Fruit fly (Drosophila melanogaster) whole organism, pupa: ENCODE results near the gene Stim.

ENCODE experiments used
- CG10348 ChIP-seq: fragments of 200-800 bp; sonication (Bioruptor generic); IDR thresholded peaks from 2 replicates; pipeline ENCODE4 v1.3.6; 2022; ENCODE audit warnings: missing biosample characterization, missing genetic modification characterization
- CG12605 ChIP-seq: fragments of 200-800 bp; sonication (Bioruptor generic); IDR thresholded peaks from 2 replicates; pipeline ENCODE4 v1.3.6; 2022; ENCODE audit warnings: missing biosample characterization, missing genetic modification characterization
- CG13204 ChIP-seq: fragments of 200-800 bp; sonication (Bioruptor generic); optimal IDR thresholded peaks from 2 replicates; lab custom pipeline; 2018; ENCODE audit warnings: missing biosample characterization, mild to moderate bottlenecking, missing genetic modification characterization, moderate library complexity
- CG14655 ChIP-seq: fragments of 200-800 bp; sonication (Bioruptor generic); optimal IDR thresholded peaks from 3 replicates; lab custom pipeline; 2017; ENCODE audit warnings: mild to moderate bottlenecking, missing biosample characterization, missing genetic modification reagents, missing genetic modification characterization
- CG15710 ChIP-seq: fragments of 200-800 bp; sonication (Bioruptor generic); optimal IDR thresholded peaks from 2 replicates; lab custom pipeline; 2018; ENCODE audit warnings: missing biosample characterization, mild to moderate bottlenecking, missing genetic modification characterization, moderate library complexity
- CG17806 ChIP-seq: fragments of 200-800 bp; sonication (Bioruptor generic); optimal IDR thresholded peaks from 2 replicates; lab custom pipeline; 2018; ENCODE audit warnings: missing biosample characterization, mild to moderate bottlenecking, missing genetic modification characterization, moderate library complexity
- CG32121 ChIP-seq: fragments of 200-800 bp; sonication (Bioruptor generic); IDR thresholded peaks from 2 replicates; pipeline ENCODE4 v1.3.6; 2022; ENCODE audit warnings: missing biosample characterization, missing genetic modification characterization
- CG34367 ChIP-seq: fragments of 200-800 bp; sonication (Bioruptor generic); optimal IDR thresholded peaks from 2 replicates; lab custom pipeline; 2018; ENCODE audit warnings: missing biosample characterization, mild to moderate bottlenecking, missing genetic modification characterization
- CG4496 ChIP-seq: fragments of 200-800 bp; sonication (Bioruptor generic); IDR thresholded peaks from 3 replicates; pipeline ENCODE4 v1.3.6; 2022; ENCODE audit warnings: missing biosample characterization, missing genetic modification characterization
- CG8159 ChIP-seq: fragments of 200-800 bp; sonication (Bioruptor generic); optimal IDR thresholded peaks from 3 replicates; lab custom pipeline; 2018; ENCODE audit warnings: missing biosample characterization, mild to moderate bottlenecking, missing genetic modification characterization, moderate library complexity
- CG8301 ChIP-seq: fragments of 200-800 bp; sonication (Bioruptor generic); optimal IDR thresholded peaks from 2 replicates; lab custom pipeline; 2018; ENCODE audit warnings: missing biosample characterization, mild to moderate bottlenecking, missing genetic modification characterization
- CG9948 ChIP-seq: fragments of 200-800 bp; sonication (Bioruptor generic); optimal IDR thresholded peaks from 2 replicates; lab custom pipeline; 2018; ENCODE audit warnings: missing biosample characterization, mild to moderate bottlenecking, missing genetic modification characterization, moderate library complexity
- D1 ChIP-seq: fragments of 200-800 bp; sonication (Bioruptor generic); optimal IDR thresholded peaks from 2 replicates; lab custom pipeline; 2018; ENCODE audit warnings: missing biosample characterization, mild to moderate bottlenecking, missing genetic modification characterization, moderate library complexity
- EcR ChIP-seq: fragments of 200-800 bp; sonication (Bioruptor generic); optimal IDR thresholded peaks from 3 replicates; lab custom pipeline; 2019; ENCODE audit warnings: missing biosample characterization, missing genetic modification characterization, mild to moderate bottlenecking, moderate library complexity, missing genetic modification reagents
- Ets98B ChIP-seq: fragments of 200-800 bp; sonication (Bioruptor generic); IDR thresholded peaks from 2 replicates; pipeline ENCODE4 v1.3.6; 2022; ENCODE audit warnings: missing biosample characterization, missing genetic modification characterization
- Pif1A ChIP-seq: fragments of 200-800 bp; sonication (Bioruptor generic); optimal IDR thresholded peaks from 3 replicates; lab custom pipeline; 2016; ENCODE audit warnings: missing biosample characterization, missing genetic modification characterization
- Pif1B ChIP-seq: fragments of 200-800 bp; sonication (Bioruptor generic); optimal IDR thresholded peaks from 3 replicates; lab custom pipeline; 2016; ENCODE audit warnings: missing biosample characterization, missing genetic modification characterization
- Snoo ChIP-seq: fragments of 200-800 bp; sonication (Bioruptor generic); optimal IDR thresholded peaks from 3 replicates; lab custom pipeline; 2017; ENCODE audit warnings: missing biosample characterization, mild to moderate bottlenecking, missing genetic modification characterization, inconsistent platforms
- fd96Ca ChIP-seq: fragments of 200-800 bp; sonication (Bioruptor generic); IDR thresholded peaks from 3 replicates; pipeline ENCODE4 v1.3.6; 2022; ENCODE audit warnings: missing biosample characterization, missing genetic modification characterization
- gl ChIP-seq: fragments of 200-800 bp; sonication (Bioruptor generic); optimal IDR thresholded peaks from 2 replicates; lab custom pipeline; 2018; ENCODE audit warnings: missing biosample characterization, mild to moderate bottlenecking, missing genetic modification characterization
- rn ChIP-seq: fragments of 200-800 bp; sonication (Bioruptor generic); IDR thresholded peaks from 2 replicates; pipeline ENCODE4 v1.3.6; 2022; ENCODE audit warnings: missing biosample characterization, missing genetic modification characterization

Stim gene

DNA sequence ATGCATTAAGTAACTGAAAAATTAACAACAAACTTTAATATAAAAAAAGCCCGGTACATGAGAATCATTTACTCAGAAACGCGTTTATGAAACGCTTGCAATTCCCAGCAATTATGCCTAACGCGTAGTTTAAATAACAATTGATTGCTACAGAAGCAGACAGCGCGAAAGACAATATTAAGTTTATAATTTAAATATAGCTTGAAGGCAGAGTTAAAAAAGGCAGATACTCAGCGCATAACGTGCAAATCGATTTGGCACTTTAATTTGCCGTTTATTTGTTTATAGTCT is 650 bp upstream of the Stim start, which contains the start of gene CG8924:
TSS of gene CG8924 (plus strand) at position 122 of the 291 bp plus-strand sequence.
- TF ChIP-seq CG8301 (tag; lab: Kevin White, UChicago), result no peak
- TF ChIP-seq CG13204 (GFP tag; lab: Kevin White, UChicago), result no peak
- no peak for TF ChIP-seq CG4496 (GFP tag; lab: Robert Waterston, UW)
- no peak for TF ChIP-seq Ets98B
- no peak for TF ChIP-seq D1 (tag; lab: Kevin White, UChicago)
- TF ChIP-seq Snoo (tag; lab: Kevin White, UChicago), result no peak
- no peak for TF ChIP-seq rn
- no peak for TF ChIP-seq EcR (GFP tag; lab: Kevin White, UChicago)
- TF ChIP-seq CG17806 (tag; lab: Kevin White, UChicago), result no peak
- TF ChIP-seq CG8159 (tag; lab: Kevin White, UChicago), result no peak
- TF ChIP-seq fd96Ca, result no peak
- no peak for TF ChIP-seq CG14655 (GFP tag; lab: Kevin White, UChicago)
- no peak for TF ChIP-seq gl (tag; lab: Kevin White, UChicago)
- TF ChIP-seq CG12605 (GFP tag; lab: Robert Waterston, UW), result no peak
- no peak for TF ChIP-seq CG15710 (tag; lab: Kevin White, UChicago)
- TF ChIP-seq CG32121, result no peak

DNA sequence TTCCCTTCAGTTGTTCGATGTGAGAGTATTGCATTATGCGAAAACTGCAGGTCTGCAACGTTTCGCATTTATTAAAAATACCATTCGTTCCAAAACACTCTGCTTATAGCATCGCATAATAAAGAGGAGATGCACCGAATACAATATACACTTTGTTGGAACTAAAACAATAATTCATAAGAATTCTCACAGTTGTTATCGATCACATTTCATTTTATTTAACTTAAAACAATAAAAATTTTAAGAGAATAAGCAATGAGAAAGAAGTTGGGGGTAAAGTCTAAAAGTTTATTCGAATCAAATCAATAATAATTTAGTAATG is 6.1 kb downstream of the Stim start:
- TF ChIP-seq CG17806 (tag; lab: Kevin White, UChicago), result peak; percentile 7
- TF ChIP-seq CG14655 (GFP tag; lab: Kevin White, UChicago), result no peak
- TF ChIP-seq, all 21 proteins: peak for 1

dm6 chrX:15933504-15934225 is 6.6 kb downstream of the Stim start, which contains the start of gene Ranbp16:
Ranbp16 (minus strand) TSS chrX:15933867.
- TF ChIP-seq CG14655 (GFP tag; lab: Kevin White, UChicago), result no peak

- TF ChIP-seq fd96Ca, result no peak
- no peak for TF ChIP-seq CG8301 (tag; lab: Kevin White, UChicago)
- TF ChIP-seq CG12605 (GFP tag; lab: Robert Waterston, UW), result no peak
Observed at dm6 chrX:15924805-15925204, 15.4 kb downstream of the Stim start, which contains the start of gene Lcch3. Lcch3 (plus strand) TSS chrX:15925105.

dm6 chrX:15921655-15922054 is 18.6 kb downstream of the Stim start, which contains the start of gene CG8916:
CG8916 (plus strand) TSS chrX:15921955.
- TF ChIP-seq D1 (tag; lab: Kevin White, UChicago), result no peak
- TF ChIP-seq CG15710 (tag; lab: Kevin White, UChicago), result no peak
- no peak for TF ChIP-seq gl (tag; lab: Kevin White, UChicago)
- no peak for TF ChIP-seq EcR (GFP tag; lab: Kevin White, UChicago)
- TF ChIP-seq CG34367 (tag; lab: Kevin White, UChicago), result no peak
- TF ChIP-seq Ets98B, result no peak
- no peak for TF ChIP-seq Pif1B

- no peak for TF ChIP-seq CG10348 (GFP tag; lab: Robert Waterston, UW)
- no peak for TF ChIP-seq D1 (tag; lab: Kevin White, UChicago)
Observed at dm6 chrX:15910570-15910969, 29.7 kb downstream of the Stim start, which contains the start of gene Lrp4. Lrp4 (plus strand) TSS chrX:15910870.

- TF ChIP-seq D1 (tag; lab: Kevin White, UChicago) (no peak), rn (no peak), Ets98B (no peak), Snoo (tag; lab: Kevin White, UChicago) (no peak), fd96Ca (no peak), CG4496 (GFP tag; lab: Robert Waterston, UW) (no peak), CG15710 (tag; lab: Kevin White, UChicago) (no peak), CG10348 (GFP tag; lab: Robert Waterston, UW) (no peak), Pif1B (no peak), CG34367 (tag; lab: Kevin White, UChicago) (no peak), CG9948 (no peak), Pif1A (GFP tag; lab: Kevin White, UChicago) (no peak), EcR (GFP tag; lab: Kevin White, UChicago) (no peak), CG8159 (tag; lab: Kevin White, UChicago) (no peak), gl (tag; lab: Kevin White, UChicago) (no peak), CG32121 (no peak; the same call in 1 of the 2 replicates), CG17806 (tag; lab: Kevin White, UChicago) (no peak)
Observed at dm6 chrX:15909564-15910284, 30.5 kb downstream of the Stim start, which contains the start of gene CycD. CycD (minus strand) TSS chrX:15909676.
